Worm (Caenorhabditis elegans) whole organism, L4 larva: Measurements from ENCODE around the gene C01G12.7.
A peak's percentile ranks its signal among the peaks of the same experiment; 100 is the strongest.

Experiments
- ama-1 ChIP-seq: fragments of 150-350 bp; optimal IDR thresholded peaks from 2 replicates; lab custom pipeline; 2014; ENCODE audit warnings: inconsistent platforms, mixed read lengths
- hlh-30 ChIP-seq: sonication (generic microtip); optimal IDR thresholded peaks from 2 replicates; lab custom pipeline; 2017; ENCODE audit warnings: antibody characterized with exemption, mild to moderate bottlenecking, missing genetic modification characterization, missing compliant biosample characterization; ENCODE audit not compliant: insufficient read depth
- lsy-2 ChIP-seq, 2 experiments: fragments of 150-350 bp in 1 of 2; sonication (generic microtip) in 1 of 2; optimal IDR thresholded peaks; 2 replicates each; lab custom pipeline; 2014 to 2017; ENCODE audit warnings: missing biosample characterization in 2 of 2, missing genetic modification characterization in 2 of 2
- mdl-1 ChIP-seq, 2 experiments: fragments of 150-350 bp in 1 of 2; sonication (generic microtip) in 1 of 2; optimal IDR thresholded peaks; 2 replicates each; lab custom pipeline; 2014 to 2017; ENCODE audit warnings: missing biosample characterization in 2 of 2, missing genetic modification characterization in 2 of 2
- nhr-11 ChIP-seq: fragments of 150-350 bp; optimal IDR thresholded peaks from 2 replicates; lab custom pipeline; 2014; ENCODE audit warnings: missing biosample characterization, missing genetic modification characterization
- nhr-42 ChIP-seq: fragments of 200-800 bp; sonication (Bioruptor generic); IDR thresholded peaks from 2 replicates; pipeline ENCODE4 v1.3.6; 2022; ENCODE audit warnings: missing genetic modification characterization, missing compliant biosample characterization
- set-16 ChIP-seq: fragments of 200-800 bp; sonication (Bioruptor generic); IDR thresholded peaks from 2 replicates; pipeline ENCODE4 v1.3.6; 2022; ENCODE audit warnings: missing genetic modification reagents, missing genetic modification characterization, missing compliant biosample characterization
- spr-1 ChIP-seq: sonication (generic microtip); optimal IDR thresholded peaks from 2 replicates; lab custom pipeline; 2016; ENCODE audit warnings: mild to moderate bottlenecking, missing genetic modification characterization, missing compliant biosample characterization
- unc-62 ChIP-seq, 3 experiments: fragments of 150-350 bp in 1 of 3; sonication (generic microtip); optimal IDR thresholded peaks in 2 of 3; peaks in 1 of 3; 1 replicate in 1 of 3; 2 replicates in 2 of 3; lab custom pipeline; 2014 to 2017; ENCODE audit warnings: missing biosample characterization in 3 of 3, missing genetic modification characterization in 3 of 3, missing genetic modification reagents in 3 of 3, missing genotype in 1 of 3
- zfp-3 ChIP-seq: fragments of 200-800 bp; sonication (Bioruptor generic); conservative IDR thresholded peaks from 2 replicates; pipeline ENCODE4 v1.3.6; 2022; ENCODE audit warnings: missing genetic modification reagents, missing genetic modification characterization, missing compliant biosample characterization
- ztf-11 ChIP-seq: fragments of 150-350 bp; optimal IDR thresholded peaks from 2 replicates; lab custom pipeline; 2014; ENCODE audit warnings: missing biosample characterization, missing genetic modification characterization

- TF ChIP-seq zfp-3 (no peak), spr-1 (tag; lab: Kevin White, UChicago) (no peak), lsy-2 (tag; optimal IDR thresholded peaks at IDR 0.05; lab: Kevin White, UChicago) (no peak), mdl-1 (tag; optimal IDR thresholded peaks at IDR 0.05; lab: Kevin White, UChicago) (no peak), ama-1 (lab: Kevin White, UChicago) (peak; percentile 66), hlh-30 (no peak), set-16 (no peak), unc-62 (GFP tag; optimal IDR thresholded peaks at IDR 0.05 in 1 of 2; lab: Kevin White, UChicago) (no peak), unc-62 (tag; optimal IDR thresholded peaks at IDR 0.05; lab: Kevin White, UChicago) (no peak), nhr-11 (no peak), nhr-42 (GFP tag; lab: Robert Waterston, UW) (no peak), ztf-11 (tag; lab: Kevin White, UChicago) (no peak)
Observed at ce11 chrII:14609297-14609937, 17.7 kb upstream of the C01G12.7 start.
